Fruit fly (Drosophila melanogaster): ENCODE data around the gene Dpy-30L2.

The Dpy-30L2 gene

dm6 chr3L:4071561-4072049, 24.1 kb upstream of the Dpy-30L2 start, which contains the start of gene wit (continued):
- TF ChIP-seq CG12219 (GFP tag; optimal IDR thresholded peaks at IDR 0.05) (no peak), CG12942 (GFP tag; optimal IDR thresholded peaks at IDR 0.05) (no peak), CG17612 (GFP tag; IDR thresholded peaks at IDR 0.05) (no peak), Dfd (GFP tag; optimal IDR thresholded peaks at IDR 0.05) (no peak), Poxn (GFP tag; IDR thresholded peaks at IDR 0.05) (no peak), CG9215 (GFP tag; IDR thresholded peaks at IDR 0.05) (no peak), CG3065 (GFP tag; optimal IDR thresholded peaks at IDR 0.05) (no peak), MTF-1 (GFP tag; optimal IDR thresholded peaks at IDR 0.05; ENCODE audit: borderline replicate concordance) (no peak), CG4820 (GFP tag; optimal IDR thresholded peaks at IDR 0.05) (no peak), Gug (GFP tag; IDR thresholded peaks at IDR 0.05) (no peak), Taf1 (GFP tag; IDR thresholded peaks at IDR 0.05) (no peak), CG11093 (GFP tag; IDR thresholded peaks at IDR 0.05) (no peak), grn (GFP tag; optimal IDR thresholded peaks at IDR 0.05) (no peak), Spps (tag; optimal IDR thresholded peaks at IDR 0.05) (no peak), CG30020 (tag; optimal IDR thresholded peaks at IDR 0.05) (no peak), klu (GFP tag; IDR thresholded peaks at IDR 0.05) (no peak), Aef1 (GFP tag; IDR thresholded peaks at IDR 0.05) (no peak), fu2 (GFP tag; optimal IDR thresholded peaks at IDR 0.05) (no peak), CG17328 (GFP tag; IDR thresholded peaks at IDR 0.05) (no peak; the same call in 1 of the 2 replicates), sqz (GFP tag; optimal IDR thresholded peaks at IDR 0.05) (peak; percentile 53), CG7372 (GFP tag; IDR thresholded peaks at IDR 0.05) (peak; percentile 47; the same call in 1 of the 2 replicates), zfh1 (GFP tag; IDR thresholded peaks at IDR 0.05) (no peak), sens (GFP tag) (peak; percentile 65), Awh (GFP tag; IDR thresholded peaks at IDR 0.05) (peak; percentile 62; the same call in 1 of the 2 replicates), dm (GFP tag; optimal IDR thresholded peaks at IDR 0.05) (no peak), CG6689 (GFP tag; IDR thresholded peaks at IDR 0.05) (no peak), slp2 (GFP tag; optimal IDR thresholded peaks at IDR 0.05) (no peak), shn (GFP tag; optimal IDR thresholded peaks at IDR 0.05) (no peak), dan (GFP tag; IDR thresholded peaks at IDR 0.05) (no peak), sim (GFP tag; IDR thresholded peaks at IDR 0.05) (no peak), CG3847 (GFP tag; IDR thresholded peaks at IDR 0.05) (no peak), CG13424 (tag; optimal IDR thresholded peaks at IDR 0.05) (no peak), run (tag; optimal IDR thresholded peaks at IDR 0.05) (no peak), CG1792 (GFP tag; optimal IDR thresholded peaks at IDR 0.05) (no peak), CG15514 (GFP tag; optimal IDR thresholded peaks at IDR 0.05) (peak; percentile 52), lab (GFP tag; optimal IDR thresholded peaks at IDR 0.05) (peak; percentile 60), CG10462 (GFP tag; optimal IDR thresholded peaks at IDR 0.05) (no peak), CG8388 (GFP tag; optimal IDR thresholded peaks at IDR 0.05) (no peak), Adf1 (GFP tag; IDR thresholded peaks at IDR 0.05) (peak; percentile 45; the same call in 1 of the 2 replicates), Gsc (GFP tag; IDR thresholded peaks at IDR 0.05) (no peak), CG2120 (GFP tag; optimal IDR thresholded peaks at IDR 0.05) (peak; percentile 58), nmo (GFP tag; optimal IDR thresholded peaks at IDR 0.05) (no peak), CG7839 (tag; optimal IDR thresholded peaks at IDR 0.05) (no peak), CG3726 (GFP tag; IDR thresholded peaks at IDR 0.05) (no peak), CG17361 (GFP tag; IDR thresholded peaks at IDR 0.05) (no peak), danr (GFP tag; IDR thresholded peaks at IDR 0.05) (no peak), CG13775 (GFP tag; optimal IDR thresholded peaks at IDR 0.05) (no peak), CG3995 (GFP tag; optimal IDR thresholded peaks at IDR 0.05) (no peak), CG32767 (GFP tag; IDR thresholded peaks at IDR 0.05) (0 out of 2 replicates have a peak, but pooled peaks have one; percentile 16), Camta (GFP tag; optimal IDR thresholded peaks at IDR 0.05) (peak; percentile 17), Xrp1 (GFP tag; IDR thresholded peaks at IDR 0.05) (no peak), CG18599 (GFP tag; optimal IDR thresholded peaks at IDR 0.05) (peak; percentile 49), CG7928 (GFP tag; optimal IDR thresholded peaks at IDR 0.05) (no peak)

All from whole organism, embryonic.